Worm (Caenorhabditis elegans) whole organism, L2 larva: ENCODE measurements around the gene R107.9.

ENCODE experiments used
- C34F6.9 ChIP-seq: fragments of 150-350 bp; optimal IDR thresholded peaks from 2 replicates; lab custom pipeline; 2014; ENCODE audit warnings: missing biosample characterization, missing genetic modification characterization
- F13H6.1 ChIP-seq: sonication (generic microtip); optimal IDR thresholded peaks from 2 replicates; lab custom pipeline; 2016; ENCODE audit warnings: missing genetic modification characterization, missing compliant biosample characterization
- R02D3.7 ChIP-seq: fragments of 150-350 bp; optimal IDR thresholded peaks from 2 replicates; lab custom pipeline; 2014; ENCODE audit warnings: missing biosample characterization, missing genetic modification characterization
- Y55F3AM.14 ChIP-seq: fragments of 200-800 bp; sonication (Bioruptor generic); optimal IDR thresholded peaks from 2 replicates; lab custom pipeline; 2018; ENCODE audit warnings: mild to moderate bottlenecking, missing genetic modification characterization, missing compliant biosample characterization
- ZK546.5 ChIP-seq: sonication (generic microtip); optimal IDR thresholded peaks from 2 replicates; lab custom pipeline; 2017; ENCODE audit warnings: missing biosample characterization, missing genetic modification characterization
- alr-1 ChIP-seq: fragments of 150-350 bp; optimal IDR thresholded peaks from 2 replicates; lab custom pipeline; 2014; ENCODE audit warnings: missing biosample characterization, missing genetic modification characterization
- aly-2 ChIP-seq: fragments of 150-350 bp; optimal IDR thresholded peaks from 2 replicates; lab custom pipeline; 2014; ENCODE audit warnings: missing biosample characterization, missing genetic modification characterization
- ama-1 ChIP-seq: fragments of 150-350 bp; optimal IDR thresholded peaks from 2 replicates; lab custom pipeline; 2018; ENCODE audit warnings: inconsistent platforms
- blmp-1 ChIP-seq: sonication (generic microtip); optimal IDR thresholded peaks from 2 replicates; lab custom pipeline; 2017; ENCODE audit warnings: missing genetic modification characterization, mild to moderate bottlenecking, missing compliant biosample characterization, antibody characterized with exemption, moderate library complexity; ENCODE audit not compliant: insufficient read depth
- ceh-16 ChIP-seq: fragments of 150-350 bp; optimal IDR thresholded peaks from 2 replicates; lab custom pipeline; 2014; ENCODE audit warnings: missing biosample characterization, missing genetic modification characterization
- ceh-82 ChIP-seq: fragments of 150-350 bp; optimal IDR thresholded peaks from 2 replicates; lab custom pipeline; 2014; ENCODE audit warnings: missing biosample characterization, missing genetic modification characterization
- crh-2 ChIP-seq: sonication (generic microtip); optimal IDR thresholded peaks from 2 replicates; lab custom pipeline; 2017; ENCODE audit warnings: missing biosample characterization, missing genetic modification characterization
- dmd-4 ChIP-seq: sonication (generic microtip); optimal IDR thresholded peaks from 2 replicates; lab custom pipeline; 2017; ENCODE audit warnings: missing biosample characterization, missing genetic modification characterization
- egl-27 ChIP-seq: sonication (generic microtip); optimal IDR thresholded peaks from 3 replicates; lab custom pipeline; 2017; ENCODE audit warnings: missing biosample characterization, missing genetic modification reagents, missing genetic modification characterization
- elt-1 ChIP-seq: fragments of 150-350 bp; optimal IDR thresholded peaks from 2 replicates; lab custom pipeline; 2014; ENCODE audit warnings: missing biosample characterization, missing genetic modification characterization
- elt-3 ChIP-seq: sonication (generic microtip); optimal IDR thresholded peaks from 2 replicates; lab custom pipeline; 2017; ENCODE audit warnings: missing biosample characterization, missing genetic modification characterization
- fos-1 ChIP-seq: fragments of 150-350 bp; optimal IDR thresholded peaks from 2 replicates; lab custom pipeline; 2014; ENCODE audit warnings: missing biosample characterization, missing genetic modification characterization
- gmeb-1 ChIP-seq: fragments of 150-350 bp; optimal IDR thresholded peaks from 2 replicates; lab custom pipeline; 2014; ENCODE audit warnings: missing biosample characterization, missing genetic modification characterization
- lin-11 ChIP-seq: fragments of 150-350 bp; sonication (generic microtip); optimal IDR thresholded peaks from 2 replicates; lab custom pipeline; 2014; ENCODE audit warnings: missing biosample characterization, missing genetic modification characterization, inconsistent platforms, mixed read lengths
- lin-13 ChIP-seq: fragments of 150-350 bp; optimal IDR thresholded peaks from 2 replicates; lab custom pipeline; 2014; ENCODE audit warnings: missing biosample characterization, missing genetic modification reagents, missing genetic modification characterization
- lin-39 ChIP-seq: fragments of 150-350 bp; optimal IDR thresholded peaks from 2 replicates; lab custom pipeline; 2014; ENCODE audit warnings: missing biosample characterization, missing genetic modification reagents, missing genetic modification characterization
- lsy-2 ChIP-seq, 2 experiments: fragments of 150-350 bp in 1 of 2; sonication (generic microtip) in 1 of 2; optimal IDR thresholded peaks; 2 replicates each; lab custom pipeline; 2014 to 2017; ENCODE audit warnings: missing biosample characterization in 2 of 2, missing genetic modification characterization in 2 of 2
- mab-5 ChIP-seq: fragments of 150-350 bp; optimal IDR thresholded peaks from 2 replicates; lab custom pipeline; 2014; ENCODE audit warnings: missing biosample characterization, missing genetic modification characterization
- mbf-1 ChIP-seq: sonication (generic microtip); optimal IDR thresholded peaks from 2 replicates; lab custom pipeline; 2017; ENCODE audit warnings: missing biosample characterization, missing genetic modification characterization
- mdl-1 ChIP-seq, 2 experiments: fragments of 150-350 bp in 1 of 2; sonication (generic microtip) in 1 of 2; optimal IDR thresholded peaks; 2 replicates each; lab custom pipeline; 2017; ENCODE audit warnings: missing biosample characterization in 2 of 2, missing genetic modification characterization in 2 of 2
- nhr-10 ChIP-seq: sonication (generic microtip); optimal IDR thresholded peaks from 2 replicates; lab custom pipeline; 2017; ENCODE audit warnings: missing biosample characterization, missing genetic modification characterization
- nhr-11 ChIP-seq: fragments of 150-350 bp; optimal IDR thresholded peaks from 2 replicates; lab custom pipeline; 2014; ENCODE audit warnings: missing biosample characterization, missing genetic modification characterization
- nhr-12 ChIP-seq: fragments of 150-350 bp; optimal IDR thresholded peaks from 2 replicates; lab custom pipeline; 2014; ENCODE audit warnings: missing biosample characterization, missing genetic modification characterization
- nhr-129 ChIP-seq: fragments of 150-350 bp; optimal IDR thresholded peaks from 2 replicates; lab custom pipeline; 2014; ENCODE audit warnings: missing biosample characterization, missing genetic modification characterization
- nhr-21 ChIP-seq: fragments of 150-350 bp; optimal IDR thresholded peaks from 2 replicates; lab custom pipeline; 2014; ENCODE audit warnings: missing biosample characterization, missing genetic modification characterization
- nhr-23 ChIP-seq: fragments of 150-350 bp; optimal IDR thresholded peaks from 2 replicates; lab custom pipeline; 2014; ENCODE audit warnings: missing biosample characterization, missing genetic modification reagents, missing genetic modification characterization
- nhr-237 ChIP-seq: fragments of 150-350 bp; optimal IDR thresholded peaks from 2 replicates; lab custom pipeline; 2014; ENCODE audit warnings: missing biosample characterization, missing genetic modification characterization
- nhr-25 ChIP-seq: fragments of 150-350 bp; sonication (generic microtip); optimal IDR thresholded peaks from 3 replicates; lab custom pipeline; 2014; ENCODE audit warnings: missing biosample characterization, missing genetic modification characterization
- nhr-6 ChIP-seq: fragments of 150-350 bp; optimal IDR thresholded peaks from 2 replicates; lab custom pipeline; 2014; ENCODE audit warnings: missing biosample characterization, missing genetic modification characterization
- nhr-77 ChIP-seq: fragments of 150-350 bp; optimal IDR thresholded peaks from 2 replicates; lab custom pipeline; 2014; ENCODE audit warnings: missing biosample characterization, missing genetic modification characterization
- peb-1 ChIP-seq: fragments of 150-350 bp; optimal IDR thresholded peaks from 2 replicates; lab custom pipeline; 2014; ENCODE audit warnings: missing biosample characterization, missing genetic modification characterization
- sem-4 ChIP-seq: fragments of 150-350 bp; optimal IDR thresholded peaks from 2 replicates; lab custom pipeline; 2014; ENCODE audit warnings: missing biosample characterization, missing genetic modification reagents, missing genetic modification characterization
- skn-1 ChIP-seq: sonication (generic microtip); optimal IDR thresholded peaks from 2 replicates; lab custom pipeline; 2017; ENCODE audit warnings: missing biosample characterization, missing genetic modification characterization
- sma-3 ChIP-seq: sonication (generic microtip); optimal IDR thresholded peaks from 2 replicates; lab custom pipeline; 2016; ENCODE audit warnings: missing genetic modification reagents, missing genetic modification characterization, missing compliant biosample characterization
- sma-9 ChIP-seq, 2 experiments: fragments of 150-350 bp in 1 of 2; sonication (generic microtip) in 1 of 2; optimal IDR thresholded peaks; 2 replicates each; lab custom pipeline; 2014 to 2016; ENCODE audit warnings: missing genetic modification characterization in 2 of 2, mild to moderate bottlenecking in 1 of 2, missing biosample characterization in 1 of 2, missing compliant biosample characterization in 1 of 2, missing genetic modification reagents in 1 of 2, moderate library complexity in 1 of 2
- snpc-4 ChIP-seq: fragments of 150-350 bp; optimal IDR thresholded peaks from 2 replicates; lab custom pipeline; 2014; ENCODE audit warnings: missing biosample characterization, missing genetic modification characterization
- unc-39 ChIP-seq: fragments of 150-350 bp; optimal IDR thresholded peaks from 2 replicates; lab custom pipeline; 2014; ENCODE audit warnings: missing biosample characterization, missing genetic modification characterization
- unc-55 ChIP-seq: fragments of 150-350 bp; sonication (generic microtip); optimal IDR thresholded peaks from 3 replicates; lab custom pipeline; 2014; ENCODE audit warnings: missing biosample characterization, missing genetic modification reagents, missing genetic modification characterization
- unc-62 ChIP-seq: fragments of 150-350 bp; optimal IDR thresholded peaks from 2 replicates; lab custom pipeline; 2014; ENCODE audit warnings: missing biosample characterization, missing genetic modification reagents, missing genetic modification characterization
- zag-1 ChIP-seq: fragments of 150-350 bp; optimal IDR thresholded peaks from 2 replicates; lab custom pipeline; 2014; ENCODE audit warnings: missing biosample characterization, missing genetic modification characterization
- ztf-1 ChIP-seq: fragments of 200-800 bp; sonication (Bioruptor generic); conservative IDR thresholded peaks from 2 replicates; pipeline ENCODE4 v1.3.6; 2022; ENCODE audit warnings: missing genetic modification characterization, missing compliant biosample characterization
- ztf-11 ChIP-seq: sonication (generic microtip); optimal IDR thresholded peaks from 2 replicates; lab custom pipeline; 2017; ENCODE audit warnings: missing biosample characterization, missing genetic modification characterization
- ztf-4 ChIP-seq: fragments of 150-350 bp; optimal IDR thresholded peaks from 2 replicates; lab custom pipeline; 2014; ENCODE audit warnings: missing biosample characterization, missing genetic modification characterization

The R107.9 gene

ce11 chrIII:9053740-9054252 lies 16.0 kb downstream of the R107.9 start, which contains the start of gene R107.5:
Gene R107.5 (minus strand): TSS chrIII:9053790.
- TF ChIP-seq fos-1 (tag; lab: Kevin White, UChicago): peak; percentile 91
- TF ChIP-seq lin-11 (tag; lab: Kevin White, UChicago): peak; percentile 87
- no peak for TF ChIP-seq alr-1 (tag; lab: Kevin White, UChicago)
- TF ChIP-seq lin-13 (GFP tag; lab: Kevin White, UChicago): peak; percentile 84
- TF ChIP-seq nhr-77 (tag; lab: Kevin White, UChicago): no peak
- no peak for TF ChIP-seq nhr-237 (tag; lab: Kevin White, UChicago)
- peak; percentile 98 for TF ChIP-seq crh-2 (tag; lab: Kevin White, UChicago)
- TF ChIP-seq mdl-1 (tag; optimal IDR thresholded peaks at IDR 0.05; lab: Kevin White, UChicago): peak; percentile 88 to 96
- peak; percentile 98 for TF ChIP-seq sma-3
- peak; percentile 95 for TF ChIP-seq Y55F3AM.14
- TF ChIP-seq ztf-4 (tag; lab: Kevin White, UChicago): peak; percentile 95
- no peak for TF ChIP-seq lin-39
- TF ChIP-seq sma-9 (GFP tag; optimal IDR thresholded peaks at IDR 0.05; lab: Kevin White, UChicago): peak; percentile 87
- TF ChIP-seq sma-9 (tag; optimal IDR thresholded peaks at IDR 0.05; lab: Kevin White, UChicago): no peak
- peak; percentile 97 for TF ChIP-seq ztf-1 (GFP tag; lab: Robert Waterston, UW)
- TF ChIP-seq gmeb-1 (tag; lab: Kevin White, UChicago): peak; percentile 82
- TF ChIP-seq ZK546.5 (tag; lab: Kevin White, UChicago): no peak
- no peak for TF ChIP-seq unc-39 (tag; lab: Kevin White, UChicago)
- peak; percentile 80 for TF ChIP-seq unc-55 (GFP tag; lab: Kevin White, UChicago)
- TF ChIP-seq zag-1 (tag; lab: Kevin White, UChicago): peak; percentile 37
- TF ChIP-seq blmp-1 (tag; lab: Kevin White, UChicago): peak; percentile 90
- no peak for TF ChIP-seq ztf-11
- peak; percentile 75 for TF ChIP-seq nhr-6 (tag; lab: Kevin White, UChicago)
- no peak for TF ChIP-seq mbf-1 (tag; lab: Kevin White, UChicago)
- TF ChIP-seq ceh-82 (tag; lab: Kevin White, UChicago): no peak
- peak; percentile 36 for TF ChIP-seq skn-1 (tag; lab: Kevin White, UChicago)
- TF ChIP-seq F13H6.1: peak; percentile 95
- peak; percentile 73 for TF ChIP-seq unc-62 (GFP tag; lab: Kevin White, UChicago)
- TF ChIP-seq snpc-4 (tag; lab: Kevin White, UChicago): peak; percentile 66
- TF ChIP-seq nhr-129: peak; percentile 95
- no peak for TF ChIP-seq nhr-23 (tag; lab: Kevin White, UChicago)
- TF ChIP-seq nhr-21: peak; percentile 96
- no peak for TF ChIP-seq R02D3.7 (tag; lab: Kevin White, UChicago)
- no peak for TF ChIP-seq elt-1
- peak; percentile 82 for TF ChIP-seq egl-27 (tag; lab: Kevin White, UChicago)
- no peak for TF ChIP-seq nhr-11 (tag; lab: Kevin White, UChicago)
- peak; percentile 80 to 92 for TF ChIP-seq lsy-2 (tag; optimal IDR thresholded peaks at IDR 0.05; lab: Kevin White, UChicago)
- peak; percentile 1 for TF ChIP-seq nhr-12 (tag; lab: Kevin White, UChicago)
- TF ChIP-seq aly-2: no peak
- TF ChIP-seq peb-1 (tag; lab: Kevin White, UChicago): no peak
- TF ChIP-seq sem-4 (tag; lab: Kevin White, UChicago): peak; percentile 92
- peak; percentile 97 for TF ChIP-seq C34F6.9 (tag; lab: Kevin White, UChicago)
- TF ChIP-seq nhr-25 (tag; lab: Kevin White, UChicago): peak; percentile 96
- TF ChIP-seq elt-3 (tag; lab: Kevin White, UChicago): no peak
- no peak for TF ChIP-seq dmd-4
- peak; percentile 13 for TF ChIP-seq ceh-16 (tag; lab: Kevin White, UChicago)
- peak; percentile 80 for TF ChIP-seq nhr-10 (tag; lab: Kevin White, UChicago)
- TF ChIP-seq ama-1 (lab: Kevin White, UChicago): peak; percentile 98
- TF ChIP-seq mab-5 (tag; lab: Kevin White, UChicago): no peak
